Fruit fly (Drosophila melanogaster) whole organism, pupa: ENCODE measurements around the gene CG8852.

Experiments used
- CG14655 ChIP-seq: fragments of 200-800 bp; sonication (Bioruptor generic); optimal IDR thresholded peaks from 3 replicates; lab custom pipeline; 2017; ENCODE audit warnings: mild to moderate bottlenecking, missing biosample characterization, missing genetic modification reagents, missing genetic modification characterization
- CG15710 ChIP-seq: fragments of 200-800 bp; sonication (Bioruptor generic); optimal IDR thresholded peaks from 2 replicates; lab custom pipeline; 2018; ENCODE audit warnings: missing biosample characterization, mild to moderate bottlenecking, missing genetic modification characterization, moderate library complexity
- CG17806 ChIP-seq: fragments of 200-800 bp; sonication (Bioruptor generic); optimal IDR thresholded peaks from 2 replicates; lab custom pipeline; 2018; ENCODE audit warnings: missing biosample characterization, mild to moderate bottlenecking, missing genetic modification characterization, moderate library complexity
- CG8159 ChIP-seq: fragments of 200-800 bp; sonication (Bioruptor generic); optimal IDR thresholded peaks from 3 replicates; lab custom pipeline; 2018; ENCODE audit warnings: missing biosample characterization, mild to moderate bottlenecking, missing genetic modification characterization, moderate library complexity
- CG9948 ChIP-seq: fragments of 200-800 bp; sonication (Bioruptor generic); optimal IDR thresholded peaks from 2 replicates; lab custom pipeline; 2018; ENCODE audit warnings: missing biosample characterization, mild to moderate bottlenecking, missing genetic modification characterization, moderate library complexity
- D1 ChIP-seq: fragments of 200-800 bp; sonication (Bioruptor generic); optimal IDR thresholded peaks from 2 replicates; lab custom pipeline; 2018; ENCODE audit warnings: missing biosample characterization, mild to moderate bottlenecking, missing genetic modification characterization, moderate library complexity
- EcR ChIP-seq: fragments of 200-800 bp; sonication (Bioruptor generic); optimal IDR thresholded peaks from 3 replicates; lab custom pipeline; 2019; ENCODE audit warnings: missing biosample characterization, missing genetic modification characterization, mild to moderate bottlenecking, moderate library complexity, missing genetic modification reagents
- Ets98B ChIP-seq: fragments of 200-800 bp; sonication (Bioruptor generic); IDR thresholded peaks from 2 replicates; pipeline ENCODE4 v1.3.6; 2022; ENCODE audit warnings: missing biosample characterization, missing genetic modification characterization
- Pif1B ChIP-seq: fragments of 200-800 bp; sonication (Bioruptor generic); optimal IDR thresholded peaks from 3 replicates; lab custom pipeline; 2016; ENCODE audit warnings: missing biosample characterization, missing genetic modification characterization
- gl ChIP-seq: fragments of 200-800 bp; sonication (Bioruptor generic); optimal IDR thresholded peaks from 2 replicates; lab custom pipeline; 2018; ENCODE audit warnings: missing biosample characterization, mild to moderate bottlenecking, missing genetic modification characterization

- TF ChIP-seq CG14655 (GFP tag; lab: Kevin White, UChicago): no peak
- no peak for TF ChIP-seq CG9948 (tag; lab: Kevin White, UChicago)
- no peak for TF ChIP-seq Ets98B (GFP tag; lab: Robert Waterston, UW)
- no peak for TF ChIP-seq CG17806 (tag; lab: Kevin White, UChicago)
- TF ChIP-seq Pif1B (GFP tag; lab: Kevin White, UChicago): no peak
- TF ChIP-seq D1 (tag; lab: Kevin White, UChicago): no peak
- no peak for TF ChIP-seq gl (tag; lab: Kevin White, UChicago)
- no peak for TF ChIP-seq CG8159
- no peak for TF ChIP-seq EcR (GFP tag; lab: Kevin White, UChicago)
- TF ChIP-seq CG15710 (tag; lab: Kevin White, UChicago): no peak
Observed at dm6 chr2L:3556937-3557336, 32.0 kb downstream of the CG8852 start.
